Fruit fly (Drosophila melanogaster): ENCODE measurements around the gene CG33688.
A peak's percentile ranks its signal among the peaks of the same experiment; 100 is the strongest.

Gene CG33688

dm6 chr3L:16160420-16161069 lies 38.5 kb upstream of the CG33688 start (continued):
- no peak for TF ChIP-seq nom (GFP tag; optimal IDR thresholded peaks at IDR 0.05)
- no peak for TF ChIP-seq Doc2 (GFP tag; IDR thresholded peaks at IDR 0.05)
- TF ChIP-seq chinmo (GFP tag; IDR thresholded peaks at IDR 0.05; ENCODE audit: partially characterized antibody): peak; percentile 56; the same call in 2 of the 4 replicates
- TF ChIP-seq jing (GFP tag; optimal IDR thresholded peaks at IDR 0.05): peak; percentile 22
- TF ChIP-seq CG3838 (GFP tag; optimal IDR thresholded peaks at IDR 0.05): no peak
- peak; percentile 33; the same call in 1 of the 3 replicates for TF ChIP-seq CG34422 (GFP tag; IDR thresholded peaks at IDR 0.05)
- no peak for TF ChIP-seq sna (GFP tag; IDR thresholded peaks at IDR 0.05; ENCODE audit: partially characterized antibody)
- TF ChIP-seq CG13287 (GFP tag; IDR thresholded peaks at IDR 0.05; ENCODE audit: partially characterized antibody): no peak
- TF ChIP-seq slbo (GFP tag; IDR thresholded peaks at IDR 0.05): peak; percentile 65
- TF ChIP-seq Hmx (GFP tag; optimal IDR thresholded peaks at IDR 0.05): no peak
- peak; percentile 54 for TF ChIP-seq grn (GFP tag; optimal IDR thresholded peaks at IDR 0.05)
- peak; percentile 7 for TF ChIP-seq twi (tag; optimal IDR thresholded peaks at IDR 0.05)
- TF ChIP-seq pzg (GFP tag; optimal IDR thresholded peaks at IDR 0.05): no peak
- no peak for TF ChIP-seq crol (GFP tag; IDR thresholded peaks at IDR 0.05)
- peak; percentile 55 to 62 for TF ChIP-seq dpn (GFP tag; optimal IDR thresholded peaks at IDR 0.05)
- TF ChIP-seq Trl (optimal IDR thresholded peaks at IDR 0.05): no peak
- TF ChIP-seq Trl (GFP tag; optimal IDR thresholded peaks at IDR 0.05): peak; percentile 55
- no peak for TF ChIP-seq CG15479 (GFP tag; optimal IDR thresholded peaks at IDR 0.05)
- TF ChIP-seq fd102C (GFP tag; optimal IDR thresholded peaks at IDR 0.05): no peak
- no peak for TF ChIP-seq mld (GFP tag; IDR thresholded peaks at IDR 0.05; ENCODE audit: partially characterized antibody)
- TF ChIP-seq Oli (tag; optimal IDR thresholded peaks at IDR 0.05): peak; percentile 75
- no peak for TF ChIP-seq CG10959 (GFP tag; IDR thresholded peaks at IDR 0.05)
- TF ChIP-seq CG6791 (GFP tag; IDR thresholded peaks at IDR 0.05; ENCODE audit: partially characterized antibody): no peak
- peak; percentile 34 for TF ChIP-seq ATbp (GFP tag; optimal IDR thresholded peaks at IDR 0.05)
- no peak for TF ChIP-seq chm (GFP tag; IDR thresholded peaks at IDR 0.05)
- no peak for TF ChIP-seq Lpt (GFP tag; optimal IDR thresholded peaks at IDR 0.05)
- TF ChIP-seq dan (GFP tag; IDR thresholded peaks at IDR 0.05): no peak
- peak; percentile 63 for TF ChIP-seq Blimp-1 (GFP tag; optimal IDR thresholded peaks at IDR 0.05)
- TF ChIP-seq CG8281 (tag; optimal IDR thresholded peaks at IDR 0.05): peak; percentile 30
- no peak for TF ChIP-seq CG2202 (tag; optimal IDR thresholded peaks at IDR 0.05)
- TF ChIP-seq stc (GFP tag; IDR thresholded peaks at IDR 0.05): no peak; the same call in 1 of the 2 replicates
- no peak for TF ChIP-seq CG6254 (GFP tag; optimal IDR thresholded peaks at IDR 0.05)
- peak; percentile 87 for TF ChIP-seq row (GFP tag; IDR thresholded peaks at IDR 0.05)
- peak; percentile 15 for TF ChIP-seq CG7928 (GFP tag; optimal IDR thresholded peaks at IDR 0.05)
- TF ChIP-seq mam (GFP tag; optimal IDR thresholded peaks at IDR 0.05): peak; percentile 77

dm6 chr3L:16161131-16161530 lies 37.9 kb upstream of the CG33688 start:
- TF ChIP-seq CG14860 (GFP tag; IDR thresholded peaks at IDR 0.05; ENCODE audit: partially characterized antibody) (no peak), YL-1 (GFP tag; optimal IDR thresholded peaks at IDR 0.05) (no peak), CG31224 (GFP tag; IDR thresholded peaks at IDR 0.05) (no peak), CG10321 (GFP tag; IDR thresholded peaks at IDR 0.05) (0 out of 2 replicates have a peak, but pooled peaks have one; percentile 9), CG17802 (tag; optimal IDR thresholded peaks at IDR 0.05) (no peak), Med (GFP tag) (peak; percentile 21), sug (tag; optimal IDR thresholded peaks at IDR 0.05) (peak; percentile 31), CG14014 (GFP tag; IDR thresholded peaks at IDR 0.05) (no peak), sob (GFP tag; IDR thresholded peaks at IDR 0.05) (no peak), CG17186 (GFP tag; optimal IDR thresholded peaks at IDR 0.05) (no peak), psq (GFP tag; optimal IDR thresholded peaks at IDR 0.05) (no peak), odd (GFP tag; optimal IDR thresholded peaks at IDR 0.05) (no peak), zen2 (GFP tag; IDR thresholded peaks at IDR 0.05; ENCODE audit: partially characterized antibody) (0 out of 3 replicates have a peak, but pooled peaks have one; percentile 7), ftz-f1 (GFP tag; optimal IDR thresholded peaks at IDR 0.05) (peak; percentile 45), exex (tag; optimal IDR thresholded peaks at IDR 0.05) (peak; percentile 73), sens (GFP tag) (peak; percentile 12), dm (GFP tag; optimal IDR thresholded peaks at IDR 0.05) (no peak)

Measured in whole organism, embryonic.